Worm (Caenorhabditis elegans) whole organism, dauer: ENCODE results near the gene kel-3.

Experiments used
- unc-62 ChIP-seq: sonication (generic microtip); optimal IDR thresholded peaks from 2 replicates; lab custom pipeline; 2017; ENCODE audit warnings: missing biosample characterization, missing genetic modification reagents, missing genetic modification characterization

The kel-3 gene

DNA sequence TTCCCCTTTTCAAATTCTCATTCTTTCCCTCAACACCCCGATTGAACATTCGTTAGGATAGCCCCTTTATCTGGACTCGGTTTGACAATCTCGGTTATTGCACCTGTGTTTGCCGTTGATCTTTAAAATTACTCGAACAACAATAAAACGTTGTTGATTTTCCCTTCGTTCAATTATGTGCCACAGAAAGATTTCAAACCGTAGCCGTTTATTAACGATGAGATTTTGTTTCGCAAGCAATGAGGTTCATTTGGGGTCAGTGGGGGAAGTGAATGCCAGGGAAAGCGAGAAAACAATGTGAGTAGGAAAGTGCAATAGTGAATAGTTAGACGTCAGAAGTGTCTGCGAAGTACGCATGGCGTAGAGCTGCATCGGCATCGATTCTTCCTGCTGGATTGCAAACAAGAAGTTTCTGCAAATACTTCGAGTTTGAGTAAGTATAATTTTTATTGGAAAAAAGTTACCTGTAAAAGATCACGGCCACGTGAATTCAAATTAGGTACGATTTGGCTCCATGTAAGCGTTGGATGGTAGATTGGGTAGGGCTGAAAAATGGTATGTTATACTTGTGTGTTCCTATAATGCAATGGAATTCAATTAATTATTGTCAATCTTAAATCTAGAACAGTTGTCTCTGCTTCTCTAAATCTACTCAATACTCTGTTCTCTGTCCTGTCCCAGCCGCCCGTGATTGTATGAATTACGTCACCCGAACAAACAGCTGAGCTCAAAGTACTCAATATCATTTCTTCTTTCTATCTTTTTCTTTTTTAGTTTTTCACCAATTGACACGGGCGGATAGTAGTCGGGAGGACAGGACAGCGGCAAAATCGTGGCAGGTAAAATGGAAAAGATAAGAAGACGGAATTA, at the start of gene kel-3:
Gene kel-3 (plus strand): TSS at position 328 of the 870 bp plus-strand sequence.
- no peak for TF ChIP-seq unc-62

DNA sequence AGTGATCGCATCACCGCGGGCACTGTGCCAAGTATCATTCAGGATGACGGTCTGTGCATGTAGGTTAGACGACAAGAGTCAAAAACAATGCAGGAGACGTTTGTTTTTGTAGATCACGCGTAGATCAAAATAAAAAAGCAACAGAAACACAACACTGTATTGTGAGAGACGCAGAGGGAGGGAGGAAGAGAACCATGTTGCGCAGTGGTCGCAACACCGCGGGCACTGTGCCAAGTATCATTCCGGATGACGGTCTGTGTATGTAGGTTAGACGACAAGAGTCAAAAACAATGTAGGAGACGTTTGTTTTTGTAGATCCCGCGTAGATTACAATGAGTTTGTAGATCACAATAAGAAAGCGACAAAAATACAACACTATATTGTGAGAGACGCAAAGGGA, 45.6 kb upstream of the kel-3 start:
- no peak for TF ChIP-seq unc-62

DNA sequence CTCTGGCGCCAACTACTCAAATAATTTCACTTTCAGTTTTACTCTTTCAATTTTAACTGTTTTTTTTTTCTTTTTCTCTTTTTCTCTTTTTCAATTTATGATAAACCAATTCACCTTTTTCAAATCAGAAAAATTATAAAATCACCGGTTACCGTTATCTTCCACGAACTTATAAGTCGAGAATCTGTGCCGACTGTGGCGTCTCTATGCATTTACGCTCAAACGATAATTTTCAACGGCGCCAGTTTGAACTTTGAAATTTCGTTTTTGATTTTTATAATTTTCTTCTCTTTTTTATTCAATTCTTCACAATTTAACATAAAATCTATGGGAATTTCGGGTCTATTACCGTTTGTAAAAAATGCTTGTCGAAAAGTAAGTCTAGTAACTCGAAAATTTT, 41.2 kb upstream of the kel-3 start, which contains the start of gene exo-1:
Gene exo-1 (plus strand): TSS at position 101 of the 400 bp plus-strand sequence.
- no peak for TF ChIP-seq unc-62

DNA sequence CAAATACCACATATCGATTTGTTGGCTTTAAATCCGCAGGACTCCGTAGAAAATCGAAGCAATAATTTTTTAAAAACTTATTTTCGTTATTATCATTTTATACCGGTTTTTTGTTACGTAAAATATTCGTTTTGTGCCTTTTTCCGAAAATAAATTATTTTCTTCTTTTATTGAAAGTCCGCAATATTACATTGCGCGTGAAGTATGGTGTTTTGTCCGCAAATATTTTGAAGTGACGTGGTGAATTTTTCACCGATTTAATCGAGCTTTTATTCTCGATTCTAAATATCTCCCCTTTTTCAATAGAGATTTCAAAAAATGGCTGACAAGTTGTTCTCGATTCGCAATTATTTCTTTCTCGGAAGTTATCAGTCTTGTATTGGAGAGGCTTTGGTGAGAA, 38.6 kb upstream of the kel-3 start, which contains the start of gene cope-1:
Gene cope-1 (plus strand): TSS at position 229 of the 400 bp plus-strand sequence.
- no peak for TF ChIP-seq unc-62

DNA sequence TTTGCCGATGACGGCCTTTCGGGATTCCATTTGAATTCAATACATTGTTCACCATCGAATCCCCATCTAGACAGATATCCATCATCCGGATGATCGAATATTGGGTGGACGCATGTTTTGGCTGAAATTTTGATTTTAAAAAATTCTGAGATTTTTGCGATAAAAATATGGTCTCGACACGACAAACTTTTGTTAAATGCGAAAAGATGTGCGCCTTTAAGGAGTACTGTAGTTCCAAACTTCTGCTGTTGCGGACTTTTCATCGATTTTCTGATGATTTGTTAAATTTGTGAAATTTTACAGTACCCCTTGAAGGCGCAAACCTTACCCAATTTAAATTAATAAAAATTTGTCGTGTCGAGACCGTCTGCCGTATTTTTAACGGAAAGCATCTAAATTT, 36.8 kb upstream of the kel-3 start:
- no peak for TF ChIP-seq unc-62

DNA sequence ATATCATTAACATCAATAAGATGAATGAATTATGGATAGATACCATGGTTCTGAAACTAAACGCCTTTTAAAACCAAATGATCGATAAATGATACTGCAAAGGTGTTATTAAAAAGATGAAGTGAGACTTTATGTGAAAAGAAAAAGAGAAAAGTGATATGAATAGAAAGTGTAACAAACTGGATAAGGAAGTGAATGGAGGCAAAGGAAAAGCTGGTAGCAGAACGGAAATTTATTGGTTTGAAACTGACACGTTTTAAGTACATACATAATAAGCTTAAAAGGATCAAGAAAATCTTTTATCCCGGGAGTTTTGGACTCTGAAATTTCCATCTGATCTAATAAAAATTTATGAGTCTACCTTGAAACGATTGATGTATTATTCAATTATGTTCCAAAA, 35.0 kb upstream of the kel-3 start, which contains the start of gene bli-5:
Gene bli-5 (minus strand): TSS at position 101 of the 400 bp plus-strand sequence.
- TF ChIP-seq unc-62 = no peak

DNA sequence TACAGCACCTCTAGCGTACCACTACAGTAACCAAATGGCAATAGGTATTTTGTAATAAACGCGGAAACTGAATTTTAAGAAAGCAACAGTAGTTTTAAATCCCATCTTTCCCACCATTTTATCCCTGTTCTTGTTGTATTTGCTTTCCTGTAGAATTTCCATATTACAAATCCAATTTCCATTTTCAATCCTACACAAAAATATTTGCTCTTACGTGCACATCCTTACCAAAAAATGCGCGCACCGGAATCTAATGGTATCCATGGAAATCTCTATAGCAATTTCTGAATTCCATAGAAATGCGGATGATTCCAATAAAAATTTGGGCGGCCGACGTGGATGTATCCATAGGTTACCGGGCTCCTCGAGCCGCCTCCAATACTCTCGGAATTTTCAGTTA, 34.5 kb upstream of the kel-3 start, which contains the start of gene trf-1:
Gene trf-1 (plus strand): TSS at position 301 of the 400 bp plus-strand sequence.
- TF ChIP-seq unc-62 = no peak

DNA sequence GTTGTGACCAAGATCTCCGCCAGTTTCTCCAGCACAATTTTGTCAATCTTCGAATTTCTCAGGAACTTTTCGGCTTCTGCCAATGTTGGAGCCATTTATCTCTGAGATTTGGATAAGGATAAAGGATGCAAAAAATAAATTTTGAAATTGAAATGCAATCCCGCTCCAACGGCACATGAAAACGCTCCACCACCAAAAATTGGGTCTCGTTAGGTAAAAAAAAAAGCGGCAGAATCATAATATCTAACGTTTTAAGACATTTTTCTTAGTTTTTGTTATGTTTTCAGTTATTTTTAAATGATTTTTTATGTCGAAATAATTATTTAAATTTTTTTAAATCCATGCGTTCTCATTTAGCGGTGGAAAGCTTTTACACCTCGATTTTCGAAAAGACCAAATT, 30.2 kb upstream of the kel-3 start, which contains the start of gene F45G2.7:
Gene F45G2.7 (minus strand): TSS at position 101 of the 400 bp plus-strand sequence.
- TF ChIP-seq unc-62 = no peak

DNA sequence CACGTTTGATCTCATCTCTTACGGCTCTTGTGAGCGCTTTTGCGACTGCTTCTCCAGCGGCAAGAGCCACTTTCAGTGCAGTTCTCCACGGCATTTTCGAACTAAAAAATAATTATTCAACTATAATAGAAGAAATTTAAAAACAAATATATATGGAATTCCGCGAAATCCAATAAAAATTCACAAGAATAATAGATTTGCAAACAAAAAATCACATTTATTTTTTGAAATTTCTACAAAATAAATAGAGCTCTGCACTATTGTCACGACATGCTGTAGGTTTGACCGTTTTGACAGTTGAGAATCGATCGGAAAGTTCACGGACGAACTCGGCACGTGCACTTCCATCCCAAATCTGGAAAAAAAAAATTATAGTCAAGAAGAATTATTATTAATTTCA, 29.1 kb upstream of the kel-3 start, which contains the start of gene F45G2.8:
Gene F45G2.8 (minus strand): TSS at position 101 of the 400 bp plus-strand sequence.
- TF ChIP-seq unc-62 = no peak

DNA sequence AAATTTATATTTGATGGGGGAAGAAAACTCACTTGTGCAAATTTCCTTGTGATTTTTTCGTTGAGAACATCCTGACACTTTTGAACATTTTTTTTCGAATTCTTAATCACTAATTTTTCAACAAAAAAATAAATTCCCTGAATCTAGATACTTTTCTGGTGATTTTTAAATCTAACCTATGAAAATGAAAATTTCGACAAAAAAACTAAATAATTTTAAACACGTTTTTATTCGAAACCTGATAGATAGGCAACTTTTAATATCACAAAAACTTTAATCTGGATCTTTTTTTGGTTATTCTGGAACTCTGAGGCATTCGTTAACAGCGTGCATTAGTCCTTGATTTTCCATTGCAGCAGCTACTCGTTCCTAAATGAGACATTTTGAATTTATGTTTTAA, 27.8 kb upstream of the kel-3 start, which contains the start of gene F45G2.9:
Gene F45G2.9 (minus strand): TSS at position 101 of the 400 bp plus-strand sequence.
- TF ChIP-seq unc-62 = no peak

DNA sequence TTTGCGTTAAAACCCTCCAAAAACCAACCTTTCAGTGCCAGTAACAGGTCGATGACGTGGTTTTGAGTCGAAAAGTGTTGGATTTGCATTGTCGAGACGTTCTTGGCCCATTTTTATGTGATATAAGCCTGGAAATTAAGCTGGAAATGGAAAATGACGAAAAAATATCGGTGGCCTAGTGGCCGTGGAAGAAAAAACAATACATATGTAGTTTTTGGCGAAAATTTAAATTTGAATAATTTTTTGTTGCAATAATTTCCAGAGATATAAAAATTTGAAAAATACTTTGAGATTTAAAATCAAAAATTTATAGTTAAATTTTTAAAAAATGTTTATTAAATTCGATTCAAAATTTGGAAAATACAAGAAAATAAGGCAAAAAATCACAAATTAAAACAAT, 25.2 kb upstream of the kel-3 start, which contains the start of gene ciao-2B:
Gene ciao-2B (minus strand): TSS at position 130 of the 400 bp plus-strand sequence.
- TF ChIP-seq unc-62 = no peak

DNA sequence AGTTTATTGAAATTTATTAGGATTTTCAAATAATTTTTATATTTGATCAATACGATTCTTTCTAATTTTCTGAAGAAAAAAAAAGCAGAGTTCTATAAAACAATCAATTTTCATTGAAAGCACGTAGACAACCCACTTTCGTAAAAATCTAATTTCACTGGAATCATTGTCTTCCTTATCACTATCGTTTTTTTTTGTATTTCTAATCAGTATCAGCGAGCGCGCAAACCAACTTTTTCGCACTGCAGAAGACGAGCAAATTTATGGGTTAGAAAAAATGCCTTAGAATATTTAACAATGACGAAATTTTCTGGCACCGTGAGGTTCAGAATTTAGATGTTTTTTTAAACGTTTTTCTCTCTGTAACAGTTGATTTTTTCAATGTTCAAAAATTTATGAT, 11.8 kb upstream of the kel-3 start:
- no peak for TF ChIP-seq unc-62

DNA sequence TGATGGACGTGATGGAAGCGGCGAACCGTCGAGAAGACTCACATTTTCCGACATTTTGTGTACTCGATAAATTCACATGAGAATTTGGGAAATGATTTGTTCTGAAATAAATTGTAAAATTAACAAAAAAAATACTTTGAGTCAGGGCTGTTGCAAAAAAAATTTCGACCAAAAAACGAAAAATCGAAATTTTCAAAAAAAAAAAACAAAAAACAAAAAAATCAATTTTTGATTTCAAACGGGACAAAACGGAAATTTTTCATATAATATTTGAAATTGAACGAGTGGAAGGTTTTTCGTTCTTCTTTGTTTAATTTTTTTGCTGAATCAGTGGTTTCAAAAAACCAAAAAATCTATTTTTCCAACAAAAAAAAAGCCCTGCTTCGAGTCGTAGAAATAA, 9.4 kb upstream of the kel-3 start, which contains the start of gene cua-1:
Gene cua-1 (minus strand): TSS at position 101 of the 400 bp plus-strand sequence.
- TF ChIP-seq unc-62 = no peak

DNA sequence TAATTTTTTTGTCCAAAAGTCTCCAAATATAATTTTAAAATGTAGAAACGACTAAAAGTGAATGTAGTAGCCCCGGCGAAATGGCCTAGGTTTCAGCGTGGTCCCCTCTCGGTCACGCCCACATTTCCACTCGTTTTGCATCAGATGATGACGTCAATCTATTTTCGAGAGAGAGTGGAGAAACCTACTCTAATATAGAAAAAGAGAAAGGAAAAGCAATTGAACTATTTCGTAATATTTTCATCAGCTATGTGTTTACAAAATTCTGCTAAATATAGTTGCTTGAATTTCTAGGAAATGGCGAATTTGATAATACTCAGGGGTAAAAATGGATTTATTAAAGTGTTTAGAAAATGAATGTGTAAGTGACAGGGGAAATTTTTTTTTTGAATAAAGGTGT, 8.8 kb upstream of the kel-3 start:
- no peak for TF ChIP-seq unc-62

DNA sequence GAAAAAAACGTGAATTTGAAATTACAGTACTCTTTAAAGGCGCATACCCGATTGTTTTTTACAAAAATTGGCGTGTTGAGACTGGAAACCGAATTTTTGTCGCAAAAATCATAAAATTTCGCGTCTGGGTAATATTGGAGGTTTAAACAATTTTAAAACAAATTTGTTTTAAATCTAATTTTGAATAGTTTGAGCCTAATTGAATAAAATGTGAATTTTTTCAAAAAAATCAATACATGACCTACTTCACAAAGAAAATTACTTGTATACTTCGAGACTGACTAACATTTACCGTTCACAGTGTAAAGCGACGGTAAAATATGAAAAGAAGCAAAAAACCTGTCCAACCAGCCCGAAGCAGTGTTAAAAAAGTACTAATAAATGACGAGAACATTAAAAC, 7.3 kb upstream of the kel-3 start:
- TF ChIP-seq unc-62 = no peak

DNA sequence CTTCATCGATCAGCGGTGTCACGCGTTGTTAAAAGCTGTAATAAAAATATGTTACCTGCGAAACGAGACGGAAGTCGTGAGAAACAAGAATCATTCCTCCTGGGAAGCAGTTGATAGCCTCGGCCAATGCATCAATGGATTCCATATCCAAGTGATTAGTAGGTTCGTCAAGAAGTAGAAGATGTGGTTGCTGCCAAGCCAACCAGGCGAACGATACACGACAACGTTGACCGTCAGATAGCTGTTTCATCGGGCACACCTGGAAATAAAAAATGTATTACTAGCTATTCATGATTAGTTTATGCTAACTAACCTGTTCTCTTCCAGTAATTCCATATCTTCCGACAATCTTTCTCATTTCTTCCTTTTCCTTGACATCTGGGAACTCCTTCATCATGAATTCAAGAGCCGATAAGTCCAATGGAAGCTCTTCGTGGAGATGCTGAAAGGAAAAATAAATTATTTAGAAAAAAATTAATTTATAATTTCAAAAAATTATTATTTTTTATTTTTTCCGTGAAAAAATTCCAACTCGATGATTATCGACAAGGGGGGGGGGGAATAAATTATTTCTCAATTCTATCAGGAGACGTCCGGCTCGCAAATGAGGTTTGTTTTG, 5.5 kb upstream of the kel-3 start, which contains the start of gene tag-164:
Gene tag-164 (plus strand): TSS at position 569 of the 619 bp plus-strand sequence.
- no peak for TF ChIP-seq unc-62

DNA sequence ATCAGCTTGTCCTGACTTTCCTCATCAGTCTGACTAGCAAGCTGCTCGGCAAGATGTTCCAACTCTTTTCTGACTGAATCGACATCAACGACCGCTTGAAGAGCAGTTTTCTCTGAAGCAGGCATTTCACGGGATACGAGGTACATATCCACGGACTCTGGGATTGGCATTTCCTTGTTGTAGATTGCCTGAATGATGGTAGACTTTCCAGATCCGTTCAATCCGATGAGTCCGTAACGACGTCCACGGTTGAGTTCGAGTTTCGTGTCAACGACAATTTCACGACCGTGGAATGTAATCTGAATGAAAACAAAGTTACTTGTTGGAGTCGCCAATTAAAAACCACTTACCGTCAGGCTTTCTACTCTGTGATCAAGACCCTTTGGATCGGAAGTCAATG, 3.1 kb upstream of the kel-3 start:
- no peak for TF ChIP-seq unc-62
